Fruit fly (Drosophila melanogaster) whole organism, embryonic: ENCODE measurements around the gene CG43134.

ENCODE experiments used
- Abd-B ChIP-seq: fragments of 200-800 bp; sonication (Bioruptor generic); optimal IDR thresholded peaks from 2 replicates; lab custom pipeline; 2018; ENCODE audit warnings: missing biosample characterization, mild to moderate bottlenecking, missing genetic modification characterization, moderate library complexity
- Awh ChIP-seq: fragments of 200-800 bp; sonication (Bioruptor generic); IDR thresholded peaks from 2 replicates; pipeline ENCODE4, ENCODE4 v1.3.6; 2022; ENCODE audit warnings: missing biosample characterization, missing genetic modification characterization
- CG13424 ChIP-seq: fragments of 200-800 bp; sonication (Bioruptor generic); optimal IDR thresholded peaks from 2 replicates; lab custom pipeline; 2019; ENCODE audit warnings: missing biosample characterization, mild to moderate bottlenecking, missing genetic modification characterization, moderate library complexity
- CG17612 ChIP-seq: fragments of 200-800 bp; sonication (Bioruptor generic); IDR thresholded peaks from 2 replicates; pipeline ENCODE4 v1.3.6; 2022; ENCODE audit warnings: missing biosample characterization, missing genetic modification characterization
- CG18262 ChIP-seq: fragments of 200-800 bp; optimal IDR thresholded peaks from 3 replicates; lab custom pipeline; 2019; ENCODE audit warnings: missing biosample characterization, mild to moderate bottlenecking, missing genetic modification characterization, moderate library complexity
- CG18764 ChIP-seq: fragments of 200-800 bp; sonication (Bioruptor generic); optimal IDR thresholded peaks from 3 replicates; lab custom pipeline; 2016; ENCODE audit warnings: missing biosample characterization, missing genetic modification characterization
- CG6683 ChIP-seq: fragments of 200-800 bp; sonication (Bioruptor generic); optimal IDR thresholded peaks from 2 replicates; lab custom pipeline; 2017; ENCODE audit warnings: missing biosample characterization, mild to moderate bottlenecking, missing genetic modification characterization, missing genetic modification reagents
- CG6765 ChIP-seq: fragments of 200-800 bp; sonication (Bioruptor generic); optimal IDR thresholded peaks from 3 replicates; lab custom pipeline; 2017; ENCODE audit warnings: missing biosample characterization, mild to moderate bottlenecking, missing genetic modification characterization
- CG6813 ChIP-seq: fragments of 200-800 bp; sonication (Bioruptor generic); optimal IDR thresholded peaks from 2 replicates; lab custom pipeline; 2017; ENCODE audit warnings: missing biosample characterization, missing genetic modification characterization, mild to moderate bottlenecking, moderate library complexity, missing genetic modification reagents
- CG8290 ChIP-seq, 3 experiments: fragments of 200-800 bp; sonication (Bioruptor generic); optimal IDR thresholded peaks; 2 replicates each; lab custom pipeline; 2016 to 2019; ENCODE audit warnings: missing biosample characterization in 3 of 3, missing genetic modification characterization in 3 of 3, mild to moderate bottlenecking in 2 of 3, moderate library complexity in 1 of 3
- CG8359 ChIP-seq: fragments of 200-800 bp; sonication (Bioruptor generic); optimal IDR thresholded peaks from 2 replicates; lab custom pipeline; 2017; ENCODE audit warnings: missing biosample characterization, mild to moderate bottlenecking, missing genetic modification characterization, borderline replicate concordance
- CG9932 ChIP-seq: fragments of 200-800 bp; sonication (Bioruptor generic); IDR thresholded peaks from 2 replicates; pipeline ENCODE4 v1.3.6; 2022; ENCODE audit warnings: missing biosample characterization, missing genetic modification characterization
- Doc3 ChIP-seq: fragments of 200-800 bp; sonication (Bioruptor generic); IDR thresholded peaks from 3 replicates; pipeline ENCODE4 v1.3.6; 2022; ENCODE audit warnings: missing biosample characterization, missing genetic modification characterization; ENCODE audit not compliant: partially characterized antibody
- E2f1 ChIP-seq: fragments of 200-800 bp; sonication (Bioruptor generic); IDR thresholded peaks from 2 replicates; pipeline ENCODE4 v1.3.6; 2022; ENCODE audit warnings: missing biosample characterization, missing genetic modification characterization
- H2.0 ChIP-seq: fragments of 200-800 bp; sonication (Bioruptor generic); IDR thresholded peaks from 2 replicates; pipeline ENCODE4 v1.3.6; 2022; ENCODE audit warnings: missing biosample characterization, missing genetic modification characterization
- Hand ChIP-seq: fragments of 200-800 bp; sonication (Bioruptor generic); optimal IDR thresholded peaks from 2 replicates; lab custom pipeline; 2017; ENCODE audit warnings: mild to moderate bottlenecking, missing biosample characterization, missing genetic modification reagents, missing genetic modification characterization
- Hr39 ChIP-seq: fragments of >200 bp; optimal IDR thresholded peaks from 2 replicates; lab custom pipeline; 2017
- MBD-R2 ChIP-seq: fragments of 200-800 bp; sonication (Bioruptor generic); IDR thresholded peaks from 2 replicates; pipeline ENCODE4 v1.3.6; 2022; ENCODE audit warnings: missing biosample characterization, missing genetic modification characterization
- Mrtf ChIP-seq: fragments of 200-800 bp; sonication (Bioruptor generic); IDR thresholded peaks from 3 replicates; pipeline ENCODE4 v1.3.6; 2022; ENCODE audit warnings: missing biosample characterization, missing genetic modification characterization
- Optix ChIP-seq: fragments of 200-800 bp; sonication (Bioruptor generic); IDR thresholded peaks from 3 replicates; pipeline ENCODE4 v1.3.6; 2022; ENCODE audit warnings: missing biosample characterization, missing genetic modification characterization
- Rfx ChIP-seq: fragments of 200-800 bp; sonication (Bioruptor generic); IDR thresholded peaks from 2 replicates; pipeline ENCODE4 v1.3.6; 2022; ENCODE audit warnings: missing biosample characterization, missing genetic modification characterization
- Sox102F ChIP-seq: fragments of 200-800 bp; sonication (Bioruptor generic); optimal IDR thresholded peaks from 2 replicates; lab custom pipeline; 2018; ENCODE audit warnings: missing biosample characterization, mild to moderate bottlenecking, missing genetic modification characterization, moderate library complexity
- caup ChIP-seq: fragments of 200-800 bp; sonication (Bioruptor generic); optimal IDR thresholded peaks from 3 replicates; lab custom pipeline; 2017; ENCODE audit warnings: missing biosample characterization, mild to moderate bottlenecking, missing genetic modification characterization, moderate library complexity; ENCODE audit not compliant: severe bottlenecking
- chinmo ChIP-seq: fragments of 200-800 bp; sonication (Bioruptor generic); IDR thresholded peaks from 4 replicates; pipeline ENCODE4 v1.3.6; 2022; ENCODE audit warnings: missing biosample characterization, missing genetic modification characterization; ENCODE audit not compliant: partially characterized antibody
- croc ChIP-seq: fragments of 200-800 bp; sonication (Bioruptor generic); conservative IDR thresholded peaks from 3 replicates; pipeline ENCODE4 v1.3.6; 2022; ENCODE audit warnings: missing biosample characterization, missing genetic modification characterization
- esg ChIP-seq: fragments of 200-800 bp; sonication (Bioruptor generic); conservative IDR thresholded peaks from 2 replicates; pipeline ENCODE4 v1.3.6; 2022; ENCODE audit warnings: missing biosample characterization, missing genetic modification characterization
- fd102C ChIP-seq: fragments of 200-800 bp; sonication (Bioruptor generic); optimal IDR thresholded peaks from 2 replicates; lab custom pipeline; 2018; ENCODE audit warnings: missing biosample characterization, mild to moderate bottlenecking, missing genetic modification characterization, moderate library complexity
- fd64A ChIP-seq: fragments of 200-800 bp; sonication (Bioruptor generic); optimal IDR thresholded peaks from 3 replicates; lab custom pipeline; 2018; ENCODE audit warnings: missing biosample characterization, mild to moderate bottlenecking, missing genetic modification characterization
- fru ChIP-seq: fragments of >200 bp; optimal IDR thresholded peaks from 2 replicates; lab custom pipeline; 2017
- grau ChIP-seq: fragments of 200-800 bp; optimal IDR thresholded peaks from 3 replicates; lab custom pipeline; 2019; ENCODE audit warnings: missing biosample characterization, mild to moderate bottlenecking, missing genetic modification characterization, moderate library complexity
- gro ChIP-seq: fragments of 200-800 bp; sonication (Bioruptor generic); optimal IDR thresholded peaks from 2 replicates; lab custom pipeline; 2016; ENCODE audit warnings: missing biosample characterization, missing genetic modification characterization
- gsb ChIP-seq: fragments of 200-800 bp; sonication (Bioruptor generic); IDR thresholded peaks from 2 replicates; pipeline ENCODE4 v1.3.6; 2022; ENCODE audit warnings: missing biosample characterization, missing genetic modification characterization
- h ChIP-seq: fragments of >200 bp; optimal IDR thresholded peaks from 2 replicates; lab custom pipeline; 2017
- kay ChIP-seq: fragments of 200-800 bp; sonication (Bioruptor generic); optimal IDR thresholded peaks from 2 replicates; lab custom pipeline; 2016; ENCODE audit warnings: missing biosample characterization, missing genetic modification characterization
- lov ChIP-seq, 2 experiments: fragments of 200-800 bp in 1 of 2; fragments of >200 bp in 1 of 2; sonication (Bioruptor generic) in 1 of 2; IDR thresholded peaks in 1 of 2; optimal IDR thresholded peaks in 1 of 2; 2 replicates in 1 of 2; 3 replicates in 1 of 2; pipeline versions ENCODE4 v1.3.6 to Lab custom; 2017 to 2022; ENCODE audit warnings: missing biosample characterization in 1 of 2, missing genetic modification characterization in 1 of 2
- luna ChIP-seq: fragments of 200-800 bp; sonication (Bioruptor generic); optimal IDR thresholded peaks from 2 replicates; lab custom pipeline; 2016; ENCODE audit warnings: missing biosample characterization, missing genetic modification characterization
- nerfin-1 ChIP-seq: fragments of 200-800 bp; sonication (Bioruptor generic); optimal IDR thresholded peaks from 3 replicates; lab custom pipeline; 2019; ENCODE audit warnings: missing biosample characterization, mild to moderate bottlenecking, missing genetic modification characterization, moderate library complexity
- phol ChIP-seq: fragments of 200-800 bp; sonication (Bioruptor generic); optimal IDR thresholded peaks from 3 replicates; lab custom pipeline; 2018; ENCODE audit warnings: missing biosample characterization, mild to moderate bottlenecking, missing genetic modification characterization, moderate library complexity
- repo ChIP-seq: fragments of 200-800 bp; sonication (Bioruptor generic); optimal IDR thresholded peaks from 2 replicates; lab custom pipeline; 2016; ENCODE audit warnings: missing biosample characterization, missing genetic modification characterization
- row ChIP-seq: fragments of 200-800 bp; sonication (Bioruptor generic); IDR thresholded peaks from 3 replicates; pipeline ENCODE4 v1.3.6; 2022; ENCODE audit warnings: missing biosample characterization, missing genetic modification characterization
- salm ChIP-seq: fragments of 200-800 bp; sonication (Bioruptor generic); optimal IDR thresholded peaks from 2 replicates; lab custom pipeline; 2018; ENCODE audit warnings: missing biosample characterization, mild to moderate bottlenecking, missing genetic modification characterization
- sd ChIP-seq: fragments of 200-800 bp; sonication (Bioruptor generic); optimal IDR thresholded peaks from 3 replicates; lab custom pipeline; 2018; ENCODE audit warnings: missing biosample characterization, mild to moderate bottlenecking, missing genetic modification characterization, moderate library complexity
- sens-2 ChIP-seq: fragments of 200-800 bp; sonication (Bioruptor generic); IDR thresholded peaks from 2 replicates; pipeline ENCODE4 v1.3.6; 2022; ENCODE audit warnings: missing biosample characterization, missing genetic modification characterization
- seq ChIP-seq: fragments of 200-800 bp; sonication (Bioruptor generic); IDR thresholded peaks from 2 replicates; pipeline ENCODE4 v1.3.6; 2022; ENCODE audit warnings: missing biosample characterization, missing genetic modification characterization
- sisA ChIP-seq: fragments of 200-800 bp; sonication (Bioruptor generic); IDR thresholded peaks from 2 replicates; pipeline ENCODE4 v1.3.6; 2022; ENCODE audit warnings: missing biosample characterization, missing genetic modification characterization
- sna ChIP-seq: fragments of 200-800 bp; sonication (Bioruptor generic); IDR thresholded peaks from 2 replicates; pipeline ENCODE4 v1.3.6; 2022; ENCODE audit warnings: missing biosample characterization, missing genetic modification characterization; ENCODE audit not compliant: partially characterized antibody
- sob ChIP-seq: fragments of 200-800 bp; sonication (Bioruptor generic); IDR thresholded peaks from 2 replicates; pipeline ENCODE4 v1.3.6; 2022; ENCODE audit warnings: missing biosample characterization, missing genetic modification characterization
- stwl ChIP-seq: fragments of 200-800 bp; sonication (Bioruptor generic); optimal IDR thresholded peaks from 3 replicates; lab custom pipeline; 2018; ENCODE audit warnings: missing biosample characterization, mild to moderate bottlenecking, missing genetic modification characterization, moderate library complexity

CG43134 gene

dm6 chrX:4205346-4206178 is 41.6 kb upstream of the CG43134 start, which contains the start of gene Fas2 (continued):
- 0 out of 3 replicates have a peak, but pooled peaks have one; percentile 38 for TF ChIP-seq Optix (GFP tag; lab: Robert Waterston, UW)
- TF ChIP-seq H2.0, result no peak
- no peak for TF ChIP-seq gsb (GFP tag; lab: Robert Waterston, UW)
- peak; percentile 72 for TF ChIP-seq stwl (tag; lab: Kevin White, UChicago)
- no peak for TF ChIP-seq Hr39 (lab: Kevin White, UChicago)
- peak; percentile 9 for TF ChIP-seq CG6683 (GFP tag; lab: Kevin White, UChicago)
- peak; percentile 54 for TF ChIP-seq CG9932
- peak; percentile 32; the same call in 1 of the 2 replicates for TF ChIP-seq sisA (GFP tag; lab: Robert Waterston, UW)
- peak; percentile 89; the same call in 3 of the 4 replicates for TF ChIP-seq chinmo (GFP tag; lab: Robert Waterston, UW)
- peak; percentile 76 for TF ChIP-seq sd
- TF ChIP-seq CG8359 (GFP tag; lab: Kevin White, UChicago), result no peak
- peak; percentile 4 for TF ChIP-seq fd102C
- no peak for TF ChIP-seq Awh (GFP tag; lab: Robert Waterston, UW)
- TF ChIP-seq Sox102F (GFP tag; lab: Kevin White, UChicago), result peak; percentile 26
- TF ChIP-seq gro (GFP tag; lab: Kevin White, UChicago), result peak; percentile 61
- 0 out of 2 replicates have a peak, but pooled peaks have one; percentile 37 for TF ChIP-seq sens-2 (GFP tag; lab: Robert Waterston, UW)
- TF ChIP-seq esg (GFP tag; lab: Robert Waterston, UW), result 0 out of 2 replicates have a peak, but pooled peaks have one; percentile 10
- no peak for TF ChIP-seq fd64A (GFP tag; lab: Kevin White, UChicago)
- TF ChIP-seq CG18764 (GFP tag; lab: Kevin White, UChicago), result no peak
- TF ChIP-seq h, result no peak
- peak; percentile 31; the same call in 1 of the 2 replicates for TF ChIP-seq E2f1
- no peak for TF ChIP-seq CG18262 (tag; lab: Kevin White, UChicago)
- TF ChIP-seq row (GFP tag; lab: Robert Waterston, UW), result peak; percentile 65
- no peak for TF ChIP-seq CG17612 (GFP tag; lab: Robert Waterston, UW)
- peak; percentile 28 for TF ChIP-seq CG6813 (GFP tag; lab: Kevin White, UChicago)
- peak; percentile 19; the same call in 1 of the 2 replicates for TF ChIP-seq MBD-R2
- peak; percentile 76 for TF ChIP-seq caup (GFP tag; lab: Kevin White, UChicago)
- peak; percentile 1 for TF ChIP-seq CG13424 (tag; lab: Kevin White, UChicago)
- no peak for TF ChIP-seq repo (GFP tag; lab: Kevin White, UChicago)
- peak; percentile 72 for TF ChIP-seq CG6765 (GFP tag; lab: Kevin White, UChicago)
- no peak for TF ChIP-seq kay
- TF ChIP-seq Hand (GFP tag; lab: Kevin White, UChicago), result peak; percentile 35
- TF ChIP-seq sna (GFP tag; lab: Robert Waterston, UW), result peak; percentile 19; the same call in 1 of the 2 replicates
- no peak for TF ChIP-seq fru
- TF ChIP-seq nerfin-1 (tag; lab: Kevin White, UChicago), result peak; percentile 57
- TF ChIP-seq sob (GFP tag; lab: Robert Waterston, UW), result peak; percentile 60; the same call in 1 of the 2 replicates
- TF ChIP-seq salm (tag; lab: Kevin White, UChicago), result peak; percentile 55
- TF ChIP-seq lov (optimal IDR thresholded peaks at IDR 0.05; lab: Kevin White, UChicago), result no peak
- TF ChIP-seq lov (GFP tag; IDR thresholded peaks at IDR 0.05; lab: Robert Waterston, UW), result no peak
- TF ChIP-seq Abd-B, result peak; percentile 8
- TF ChIP-seq seq (GFP tag; lab: Robert Waterston, UW), result peak; percentile 46; the same call in 1 of the 2 replicates
- no peak for TF ChIP-seq Mrtf
- no peak for TF ChIP-seq luna (GFP tag; lab: Kevin White, UChicago)
- TF ChIP-seq phol (tag; lab: Kevin White, UChicago), result peak; percentile 21
- TF ChIP-seq Doc3 (GFP tag; lab: Robert Waterston, UW), result no peak
- TF ChIP-seq croc, result no peak
- TF ChIP-seq CG8290 (GFP tag; optimal IDR thresholded peaks at IDR 0.05; lab: Kevin White, UChicago), result no peak
- peak; percentile 11 to 84 for TF ChIP-seq CG8290 (tag; optimal IDR thresholded peaks at IDR 0.05; lab: Kevin White, UChicago)
- TF ChIP-seq Rfx (GFP tag; lab: Robert Waterston, UW), result peak; percentile 77
- TF ChIP-seq grau, result peak; percentile 27
